Fruit fly (Drosophila melanogaster) whole organism, pupa: ENCODE data around the gene CG34303.
A peak's percentile ranks its signal among the peaks of the same experiment; 100 is the strongest.

ENCODE experiments used
- CG10348 ChIP-seq: fragments of 200-800 bp; sonication (Bioruptor generic); IDR thresholded peaks from 2 replicates; pipeline ENCODE4 v1.3.6; 2022; ENCODE audit warnings: missing biosample characterization, missing genetic modification characterization
- CG12605 ChIP-seq: fragments of 200-800 bp; sonication (Bioruptor generic); IDR thresholded peaks from 2 replicates; pipeline ENCODE4 v1.3.6; 2022; ENCODE audit warnings: missing biosample characterization, missing genetic modification characterization
- CG13204 ChIP-seq: fragments of 200-800 bp; sonication (Bioruptor generic); optimal IDR thresholded peaks from 2 replicates; lab custom pipeline; 2018; ENCODE audit warnings: missing biosample characterization, mild to moderate bottlenecking, missing genetic modification characterization, moderate library complexity
- CG14655 ChIP-seq: fragments of 200-800 bp; sonication (Bioruptor generic); optimal IDR thresholded peaks from 3 replicates; lab custom pipeline; 2017; ENCODE audit warnings: mild to moderate bottlenecking, missing biosample characterization, missing genetic modification reagents, missing genetic modification characterization
- CG15710 ChIP-seq: fragments of 200-800 bp; sonication (Bioruptor generic); optimal IDR thresholded peaks from 2 replicates; lab custom pipeline; 2018; ENCODE audit warnings: missing biosample characterization, mild to moderate bottlenecking, missing genetic modification characterization, moderate library complexity
- CG17806 ChIP-seq: fragments of 200-800 bp; sonication (Bioruptor generic); optimal IDR thresholded peaks from 2 replicates; lab custom pipeline; 2018; ENCODE audit warnings: missing biosample characterization, mild to moderate bottlenecking, missing genetic modification characterization, moderate library complexity
- CG32121 ChIP-seq: fragments of 200-800 bp; sonication (Bioruptor generic); IDR thresholded peaks from 2 replicates; pipeline ENCODE4 v1.3.6; 2022; ENCODE audit warnings: missing biosample characterization, missing genetic modification characterization
- CG34367 ChIP-seq: fragments of 200-800 bp; sonication (Bioruptor generic); optimal IDR thresholded peaks from 2 replicates; lab custom pipeline; 2018; ENCODE audit warnings: missing biosample characterization, mild to moderate bottlenecking, missing genetic modification characterization
- CG4496 ChIP-seq: fragments of 200-800 bp; sonication (Bioruptor generic); IDR thresholded peaks from 3 replicates; pipeline ENCODE4 v1.3.6; 2022; ENCODE audit warnings: missing biosample characterization, missing genetic modification characterization
- CG8159 ChIP-seq: fragments of 200-800 bp; sonication (Bioruptor generic); optimal IDR thresholded peaks from 3 replicates; lab custom pipeline; 2018; ENCODE audit warnings: missing biosample characterization, mild to moderate bottlenecking, missing genetic modification characterization, moderate library complexity
- CG8301 ChIP-seq: fragments of 200-800 bp; sonication (Bioruptor generic); optimal IDR thresholded peaks from 2 replicates; lab custom pipeline; 2018; ENCODE audit warnings: missing biosample characterization, mild to moderate bottlenecking, missing genetic modification characterization
- CG9948 ChIP-seq: fragments of 200-800 bp; sonication (Bioruptor generic); optimal IDR thresholded peaks from 2 replicates; lab custom pipeline; 2018; ENCODE audit warnings: missing biosample characterization, mild to moderate bottlenecking, missing genetic modification characterization, moderate library complexity
- D1 ChIP-seq: fragments of 200-800 bp; sonication (Bioruptor generic); optimal IDR thresholded peaks from 2 replicates; lab custom pipeline; 2018; ENCODE audit warnings: missing biosample characterization, mild to moderate bottlenecking, missing genetic modification characterization, moderate library complexity
- EcR ChIP-seq: fragments of 200-800 bp; sonication (Bioruptor generic); optimal IDR thresholded peaks from 3 replicates; lab custom pipeline; 2019; ENCODE audit warnings: missing biosample characterization, missing genetic modification characterization, mild to moderate bottlenecking, moderate library complexity, missing genetic modification reagents
- Ets98B ChIP-seq: fragments of 200-800 bp; sonication (Bioruptor generic); IDR thresholded peaks from 2 replicates; pipeline ENCODE4 v1.3.6; 2022; ENCODE audit warnings: missing biosample characterization, missing genetic modification characterization
- Pif1A ChIP-seq: fragments of 200-800 bp; sonication (Bioruptor generic); optimal IDR thresholded peaks from 3 replicates; lab custom pipeline; 2016; ENCODE audit warnings: missing biosample characterization, missing genetic modification characterization
- Pif1B ChIP-seq: fragments of 200-800 bp; sonication (Bioruptor generic); optimal IDR thresholded peaks from 3 replicates; lab custom pipeline; 2016; ENCODE audit warnings: missing biosample characterization, missing genetic modification characterization
- Snoo ChIP-seq: fragments of 200-800 bp; sonication (Bioruptor generic); optimal IDR thresholded peaks from 3 replicates; lab custom pipeline; 2017; ENCODE audit warnings: missing biosample characterization, mild to moderate bottlenecking, missing genetic modification characterization, inconsistent platforms
- fd96Ca ChIP-seq: fragments of 200-800 bp; sonication (Bioruptor generic); IDR thresholded peaks from 3 replicates; pipeline ENCODE4 v1.3.6; 2022; ENCODE audit warnings: missing biosample characterization, missing genetic modification characterization
- gl ChIP-seq: fragments of 200-800 bp; sonication (Bioruptor generic); optimal IDR thresholded peaks from 2 replicates; lab custom pipeline; 2018; ENCODE audit warnings: missing biosample characterization, mild to moderate bottlenecking, missing genetic modification characterization
- rn ChIP-seq: fragments of 200-800 bp; sonication (Bioruptor generic); IDR thresholded peaks from 2 replicates; pipeline ENCODE4 v1.3.6; 2022; ENCODE audit warnings: missing biosample characterization, missing genetic modification characterization

Gene CG34303

DNA sequence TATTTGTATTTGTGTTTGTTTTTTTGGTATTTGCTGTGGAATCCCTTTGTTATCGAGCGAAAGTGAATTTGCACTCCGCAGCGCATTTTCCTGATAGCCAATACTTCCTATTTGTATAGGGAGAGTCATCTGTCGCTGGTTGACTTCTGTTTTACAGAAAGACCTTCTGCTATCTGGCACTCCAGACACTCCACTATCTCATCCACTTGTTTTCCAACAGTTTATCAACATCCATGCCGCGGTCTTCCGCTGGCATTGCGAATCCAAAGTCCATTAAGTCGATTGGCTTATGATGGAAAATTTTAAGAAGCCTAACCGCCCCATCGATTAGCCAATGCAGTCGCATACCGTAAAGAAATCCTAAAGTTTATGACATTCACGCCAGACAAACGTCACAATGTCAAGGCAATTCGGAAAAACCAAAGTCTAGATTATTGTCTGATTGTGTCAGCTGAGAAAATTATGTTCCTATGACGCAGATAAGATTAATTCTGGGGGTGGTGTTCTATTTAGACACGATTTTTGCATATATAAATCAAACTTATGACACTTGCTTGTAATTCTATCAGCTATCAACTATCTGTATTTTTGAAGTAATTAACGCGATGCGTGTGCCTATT, 36.7 kb downstream of the CG34303 start:
- TF ChIP-seq gl (tag; lab: Kevin White, UChicago) (peak; percentile 42), CG9948 (tag; lab: Kevin White, UChicago) (no peak), CG8159 (tag; lab: Kevin White, UChicago) (peak; percentile 13), EcR (GFP tag; lab: Kevin White, UChicago) (peak; percentile 30), CG14655 (GFP tag; lab: Kevin White, UChicago) (peak; percentile 40), CG12605 (GFP tag; lab: Robert Waterston, UW) (no peak), Pif1A (GFP tag; lab: Kevin White, UChicago) (peak; percentile 24)
- TF ChIP-seq, all 21 proteins: peak for 5

DNA sequence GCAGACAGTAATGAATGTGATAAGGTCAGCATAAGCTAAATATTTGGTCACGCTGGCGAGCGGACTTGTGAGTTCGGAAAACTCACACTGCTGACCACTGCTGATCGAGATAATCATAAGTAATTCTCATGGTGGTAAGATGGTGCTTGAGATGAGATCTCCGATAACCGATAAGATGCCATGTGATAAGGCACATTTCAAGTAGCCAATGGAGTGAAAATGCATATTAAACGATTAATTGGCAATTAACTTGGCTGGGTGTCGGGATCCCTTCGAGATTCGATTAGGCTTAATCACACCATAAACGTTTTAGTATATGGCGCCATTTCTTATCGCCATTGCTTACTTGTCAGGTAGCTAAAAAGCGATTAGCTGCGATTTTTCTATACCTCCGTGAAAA, 37.9 kb downstream of the CG34303 start:
- TF ChIP-seq EcR (GFP tag; lab: Kevin White, UChicago) (no peak), CG12605 (GFP tag; lab: Robert Waterston, UW) (no peak), CG8301 (tag; lab: Kevin White, UChicago) (no peak), fd96Ca (GFP tag; lab: Robert Waterston, UW) (no peak), CG15710 (tag; lab: Kevin White, UChicago) (no peak), CG8159 (tag; lab: Kevin White, UChicago) (no peak), CG14655 (GFP tag; lab: Kevin White, UChicago) (no peak), CG17806 (tag; lab: Kevin White, UChicago) (no peak), CG10348 (no peak), CG13204 (GFP tag; lab: Kevin White, UChicago) (no peak), CG32121 (GFP tag; lab: Robert Waterston, UW) (no peak), gl (tag; lab: Kevin White, UChicago) (no peak)

DNA sequence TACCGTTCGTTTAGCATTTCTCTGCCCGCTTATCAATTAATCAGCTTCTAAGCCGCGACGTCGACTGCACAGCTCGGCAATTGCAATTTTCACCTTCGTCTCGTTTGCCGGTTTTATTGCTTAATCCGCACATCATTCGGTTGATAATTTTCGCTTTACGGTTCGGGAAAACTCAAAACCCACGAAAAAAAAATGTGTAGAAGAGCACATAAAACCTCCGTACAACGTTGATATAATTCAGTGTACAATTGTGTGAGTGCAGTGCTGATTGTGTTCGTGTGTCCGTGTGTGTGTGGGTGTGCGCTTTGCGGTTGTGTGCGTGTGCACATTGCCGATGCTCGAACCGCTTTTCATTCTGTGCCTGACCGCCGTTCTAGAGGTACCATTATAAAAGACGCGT, 39.5 kb downstream of the CG34303 start, which contains the start of gene CAH7:
Gene CAH7 (plus strand): TSS at position 43 of the 400 bp plus-strand sequence.
- TF ChIP-seq fd96Ca (GFP tag; lab: Robert Waterston, UW) (peak; percentile 60; the same call in 2 of the 3 replicates), CG32121 (GFP tag; lab: Robert Waterston, UW) (no peak), CG13204 (GFP tag; lab: Kevin White, UChicago) (peak; percentile 5)

DNA sequence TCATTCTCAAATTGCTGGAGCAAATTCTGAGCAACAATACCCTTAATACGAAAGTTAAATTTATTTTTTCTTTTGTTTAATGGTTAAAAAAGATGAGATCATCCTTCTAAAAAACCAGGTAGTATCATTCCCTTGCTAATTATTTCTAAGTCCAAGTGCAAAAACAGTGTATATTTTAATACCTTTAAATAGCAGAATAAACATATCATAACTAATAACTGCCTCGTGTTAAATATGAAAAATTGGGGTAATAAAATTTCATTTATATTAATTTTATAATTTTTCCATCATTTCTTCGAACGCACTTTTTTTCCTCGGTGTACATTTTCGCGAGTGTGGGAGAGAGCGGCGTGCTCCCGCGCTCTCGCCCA, 39.9 kb downstream of the CG34303 start:
- no peak for TF ChIP-seq gl (tag; lab: Kevin White, UChicago)
- peak; percentile 38; the same call in 1 of the 3 replicates for TF ChIP-seq CG4496 (GFP tag; lab: Robert Waterston, UW)
- no peak for TF ChIP-seq rn (GFP tag; lab: Robert Waterston, UW)
- TF ChIP-seq CG12605 (GFP tag; lab: Robert Waterston, UW): no peak; the same call in 1 of the 2 replicates
- peak; percentile 36 for TF ChIP-seq D1 (tag; lab: Kevin White, UChicago)
- TF ChIP-seq CG10348: no peak
- no peak for TF ChIP-seq EcR (GFP tag; lab: Kevin White, UChicago)
- peak; percentile 56 for TF ChIP-seq CG8301 (tag; lab: Kevin White, UChicago)
- TF ChIP-seq CG8159 (tag; lab: Kevin White, UChicago): peak; percentile 44
- no peak for TF ChIP-seq CG17806 (tag; lab: Kevin White, UChicago)
- TF ChIP-seq Ets98B: no peak; the same call in 1 of the 2 replicates
- no peak for TF ChIP-seq Pif1A (GFP tag; lab: Kevin White, UChicago)
- TF ChIP-seq CG34367 (tag; lab: Kevin White, UChicago): no peak
- TF ChIP-seq CG14655 (GFP tag; lab: Kevin White, UChicago): peak; percentile 60
- peak; percentile 11 for TF ChIP-seq CG9948 (tag; lab: Kevin White, UChicago)
- no peak for TF ChIP-seq Pif1B (GFP tag; lab: Kevin White, UChicago)
- no peak; the same call in 2 of the 3 replicates for TF ChIP-seq fd96Ca (GFP tag; lab: Robert Waterston, UW)
- peak; percentile 30; the same call in 1 of the 2 replicates for TF ChIP-seq CG32121 (GFP tag; lab: Robert Waterston, UW)
- TF ChIP-seq CG15710 (tag; lab: Kevin White, UChicago): peak; percentile 12
- peak; percentile 11 for TF ChIP-seq Snoo
- TF ChIP-seq CG13204 (GFP tag; lab: Kevin White, UChicago): no peak

DNA sequence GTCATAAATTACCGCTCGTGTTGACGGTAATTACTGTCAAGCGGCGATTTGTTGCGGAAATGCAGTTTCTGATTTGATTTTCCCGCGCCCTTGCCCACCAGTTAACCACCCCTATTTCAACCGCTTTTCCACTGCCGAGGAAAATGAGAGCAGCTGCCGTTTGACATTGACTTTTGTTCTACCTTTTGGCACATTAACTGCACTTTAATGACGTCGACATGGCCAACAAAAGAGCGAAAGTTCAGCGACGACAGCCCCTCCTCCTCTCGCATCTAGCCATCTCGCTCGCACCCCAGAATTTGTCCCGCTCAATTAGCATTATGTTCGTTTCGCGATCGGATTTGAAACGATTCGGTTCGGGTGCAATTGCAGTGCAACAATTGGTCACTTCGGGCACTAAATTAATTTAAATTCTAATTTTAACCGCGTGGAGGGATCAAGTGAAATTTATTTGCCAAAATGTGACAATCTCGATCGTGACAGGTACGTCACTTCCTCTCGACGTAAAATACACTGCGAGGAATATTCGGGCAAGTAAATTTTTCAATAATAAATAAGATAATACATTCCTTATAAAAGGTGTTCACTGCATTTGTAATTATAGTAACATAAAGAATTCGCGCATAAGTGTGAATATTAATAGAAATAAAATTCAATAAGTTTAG, 40.4 kb downstream of the CG34303 start:
- TF ChIP-seq CG9948 (tag; lab: Kevin White, UChicago) (no peak), CG8301 (tag; lab: Kevin White, UChicago) (no peak), CG12605 (GFP tag; lab: Robert Waterston, UW) (no peak), Snoo (no peak)
- TF ChIP-seq, all 21 proteins: peak for 0

DNA sequence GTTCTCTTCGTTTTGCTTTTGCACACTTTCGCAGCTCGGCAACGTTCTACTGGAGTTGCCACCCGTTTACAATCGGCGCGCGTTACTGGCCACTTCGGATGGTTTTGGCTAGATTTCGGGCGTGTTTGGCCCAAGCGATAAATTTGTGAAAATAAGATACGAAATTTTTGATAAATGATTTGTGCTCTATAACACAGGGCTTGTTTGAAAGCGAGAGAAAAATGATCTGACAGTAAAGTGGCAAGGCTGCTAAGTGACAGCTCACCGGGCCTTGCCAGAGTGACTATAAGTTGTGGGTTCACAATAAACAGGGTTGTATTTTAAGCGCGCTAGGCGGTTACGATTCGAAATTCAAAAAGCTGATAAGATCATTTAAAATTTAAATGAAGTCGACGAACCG, 41.7 kb downstream of the CG34303 start, which contains the start of gene Fmr1:
Gene Fmr1 (minus strand): TSS at position 184 of the 400 bp plus-strand sequence.
- TF ChIP-seq EcR (GFP tag; lab: Kevin White, UChicago): no peak
- peak; percentile 18 for TF ChIP-seq CG15710 (tag; lab: Kevin White, UChicago)
- TF ChIP-seq D1 (tag; lab: Kevin White, UChicago): no peak
- peak; percentile 14 for TF ChIP-seq CG17806 (tag; lab: Kevin White, UChicago)
- peak; percentile 25 for TF ChIP-seq CG9948 (tag; lab: Kevin White, UChicago)
- TF ChIP-seq fd96Ca (GFP tag; lab: Robert Waterston, UW): no peak
